Worm (Caenorhabditis elegans) whole organism, L1 larva: ENCODE measurements around the gene F21C10.9.

Source experiments
- ets-5 ChIP-seq: fragments of 200-800 bp; sonication (Bioruptor generic); IDR thresholded peaks from 2 replicates; pipeline ENCODE4 v1.3.6; 2022; ENCODE audit warnings: missing genetic modification characterization, missing compliant biosample characterization
- jun-1 ChIP-seq: fragments of 150-350 bp; optimal IDR thresholded peaks from 2 replicates; lab custom pipeline; 2014; ENCODE audit warnings: missing biosample characterization, missing genetic modification reagents, missing genetic modification characterization
- lin-15B ChIP-seq: fragments of 150-350 bp; sonication (generic microtip); optimal IDR thresholded peaks from 3 replicates; lab custom pipeline; 2014; ENCODE audit warnings: missing biosample characterization, missing genetic modification characterization
- lin-35 ChIP-seq, 2 experiments: fragments of 150-350 bp; optimal IDR thresholded peaks; 2 replicates each; lab custom pipeline; 2014; ENCODE audit warnings: missing biosample characterization in 2 of 2, missing genetic modification characterization in 2 of 2, missing genetic modification reagents in 2 of 2
- mdl-1 ChIP-seq, 2 experiments: fragments of 150-350 bp; optimal IDR thresholded peaks; 2 replicates each; lab custom pipeline; 2014 to 2017; ENCODE audit warnings: missing biosample characterization in 2 of 2, missing genetic modification characterization in 2 of 2, inconsistent platforms in 1 of 2
- nhr-20 ChIP-seq: sonication (generic microtip); optimal IDR thresholded peaks from 2 replicates; lab custom pipeline; 2016; ENCODE audit warnings: mild to moderate bottlenecking, missing genetic modification characterization, missing compliant biosample characterization
- nhr-76 ChIP-seq: sonication (generic microtip); optimal IDR thresholded peaks from 2 replicates; lab custom pipeline; 2017; ENCODE audit warnings: missing biosample characterization, missing genetic modification characterization
- pqm-1 ChIP-seq: sonication (generic microtip); optimal IDR thresholded peaks from 3 replicates; lab custom pipeline; 2017; ENCODE audit warnings: missing biosample characterization, missing genetic modification characterization
- snpc-4 ChIP-seq: fragments of 150-350 bp; optimal IDR thresholded peaks from 2 replicates; lab custom pipeline; 2014; ENCODE audit warnings: missing biosample characterization, missing genetic modification characterization
- unc-62 ChIP-seq: fragments of 150-350 bp; optimal IDR thresholded peaks from 2 replicates; lab custom pipeline; 2014; ENCODE audit warnings: missing biosample characterization, missing genetic modification reagents, missing genetic modification characterization
- unc-86 ChIP-seq: sonication (generic microtip); optimal IDR thresholded peaks from 2 replicates; lab custom pipeline; 2016; ENCODE audit warnings: missing genetic modification characterization, missing compliant biosample characterization
- xbp-1 ChIP-seq: sonication (generic microtip); optimal IDR thresholded peaks from 2 replicates; lab custom pipeline; 2016; ENCODE audit warnings: missing genetic modification characterization, missing compliant biosample characterization

- TF ChIP-seq unc-62 (GFP tag; lab: Kevin White, UChicago) (no peak), snpc-4 (tag; lab: Kevin White, UChicago) (no peak), lin-35 (GFP tag; optimal IDR thresholded peaks at IDR 0.05; lab: Kevin White, UChicago) (peak in 1 of 2 experiments; percentile 28), mdl-1 (tag; optimal IDR thresholded peaks at IDR 0.05; lab: Kevin White, UChicago) (no peak), nhr-20 (tag; lab: Kevin White, UChicago) (peak; percentile 43), unc-86 (tag; lab: Kevin White, UChicago) (no peak), jun-1 (tag; lab: Kevin White, UChicago) (no peak), ets-5 (no peak), xbp-1 (tag; lab: Kevin White, UChicago) (no peak), nhr-76 (tag; lab: Kevin White, UChicago) (no peak), lin-15B (tag; lab: Kevin White, UChicago) (no peak), pqm-1 (no peak)
Observed at ce11 chrV:9074360-9074834, 24.1 kb downstream of the F21C10.9 start.
